Worm (Caenorhabditis elegans): ENCODE results near the gene sorf-2.

The sorf-2 gene

DNA sequence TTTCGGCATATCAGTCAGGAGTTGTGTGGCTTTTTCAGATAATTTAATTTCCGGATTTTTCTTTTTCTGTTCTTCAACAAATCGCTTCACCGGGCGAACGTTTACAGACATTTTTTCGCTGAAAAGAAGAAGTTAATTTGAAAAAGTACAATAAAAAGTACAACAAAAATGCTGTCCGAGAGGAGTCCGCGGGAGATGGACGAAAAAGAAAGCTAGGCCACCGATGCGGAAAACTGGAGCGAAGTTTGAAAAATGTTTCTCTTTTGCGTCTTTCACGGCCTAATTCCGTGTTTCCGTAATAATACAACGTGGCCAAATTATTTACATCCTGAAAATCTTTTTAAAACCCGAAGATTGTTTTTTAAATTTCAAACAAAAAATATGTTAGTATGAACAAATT lies 22.8 kb downstream of the sorf-2 start, which contains the start of gene thoc-5 (continued):
- TF ChIP-seq daf-12 (tag; optimal IDR thresholded peaks at IDR 0.05) (no peak), F26F4.8 (GFP tag; conservative IDR thresholded peaks at IDR 0.05) (no peak), lin-39 (tag; optimal IDR thresholded peaks at IDR 0.05) (no peak), ceh-82 (tag; optimal IDR thresholded peaks at IDR 0.05) (no peak), unc-130 (GFP tag; optimal IDR thresholded peaks at IDR 0.05) (peak; percentile 94), nhr-28 (tag; optimal IDR thresholded peaks at IDR 0.05) (peak; percentile 34), set-16 (GFP tag; IDR thresholded peaks at IDR 0.05) (no peak), mxl-2 (GFP tag; conservative IDR thresholded peaks at IDR 0.05) (no peak), nhr-48 (tag; optimal IDR thresholded peaks at IDR 0.05) (no peak), zip-11 (GFP tag; IDR thresholded peaks at IDR 0.05) (no peak), lir-3 (tag; optimal IDR thresholded peaks at IDR 0.05) (no peak), ZK337.2 (GFP tag; IDR thresholded peaks at IDR 0.05) (peak; percentile 92), F37D6.2 (tag; optimal IDR thresholded peaks at IDR 0.05) (peak; percentile 35), cey-2 (tag; optimal IDR thresholded peaks at IDR 0.05; ENCODE audit: borderline replicate concordance, insufficient read depth) (no peak), D1046.2 (GFP tag; IDR thresholded peaks at IDR 0.05) (0 out of 2 replicates have a peak, but pooled peaks have one; percentile 4), php-3 (GFP tag; IDR thresholded peaks at IDR 0.05) (peak; percentile 48; the same call in 1 of the 2 replicates), unc-39 (tag; optimal IDR thresholded peaks at IDR 0.05) (no peak), F49E8.2 (tag; optimal IDR thresholded peaks at IDR 0.05; ENCODE audit: borderline replicate concordance) (no peak), gei-8 (GFP tag; optimal IDR thresholded peaks at IDR 0.05) (no peak), fos-1 (tag; optimal IDR thresholded peaks at IDR 0.05) (no peak), egl-43 (GFP tag; IDR thresholded peaks at IDR 0.05) (no peak), ama-1 (optimal IDR thresholded peaks at IDR 0.05) (no peak), ceh-28 (tag; optimal IDR thresholded peaks at IDR 0.05) (no peak), ctbp-1 (GFP tag; IDR thresholded peaks at IDR 0.05) (no peak), nhr-10 (tag; optimal IDR thresholded peaks at IDR 0.05) (no peak), lim-7 (GFP tag; IDR thresholded peaks at IDR 0.05) (no peak), nhr-11 (tag; optimal IDR thresholded peaks at IDR 0.05) (peak; percentile 36), zfp-2 (tag; optimal IDR thresholded peaks at IDR 0.05) (no peak)

DNA sequence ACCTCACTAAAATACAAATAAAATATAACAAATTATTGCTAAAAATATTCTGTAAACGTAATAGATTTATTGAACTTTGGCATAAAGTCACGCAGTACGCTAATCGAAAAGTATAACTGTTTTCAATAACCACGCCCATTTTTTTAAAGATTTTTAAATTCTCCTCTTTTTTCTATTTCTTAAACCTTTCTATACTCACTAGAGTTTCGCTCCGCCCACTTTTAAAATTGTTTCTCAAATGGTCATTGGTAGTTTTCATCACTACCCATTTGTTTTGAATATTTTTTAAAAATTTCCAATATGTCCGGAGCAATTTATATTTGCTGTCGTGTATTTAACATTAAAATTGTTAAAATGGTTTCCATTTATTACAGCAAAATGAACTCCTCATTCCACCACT lies 35.5 kb downstream of the sorf-2 start, which contains the start of gene Y32H12A.1:
TSS of gene Y32H12A.1 (plus strand) at position 301 of the 400 bp plus-strand sequence.
- TF ChIP-seq F26F4.8 (GFP tag; conservative IDR thresholded peaks at IDR 0.05) (no peak), saeg-2 (GFP tag; IDR thresholded peaks at IDR 0.05) (no peak), daf-16 (GFP tag; optimal IDR thresholded peaks at IDR 0.05) (no peak), daf-16 (tag; optimal IDR thresholded peaks at IDR 0.05) (no peak), lin-39 (tag; optimal IDR thresholded peaks at IDR 0.05) (no peak), lin-29 (GFP tag; IDR thresholded peaks at IDR 0.05) (no peak), skn-1 (tag; optimal IDR thresholded peaks at IDR 0.05) (no peak), nhr-41 (GFP tag; IDR thresholded peaks at IDR 0.05) (no peak), duxl-1 (tag; optimal IDR thresholded peaks at IDR 0.05; ENCODE audit: poor library complexity) (no peak), spr-1 (tag; optimal IDR thresholded peaks at IDR 0.05) (no peak), fkh-10 (GFP tag; optimal IDR thresholded peaks at IDR 0.05) (no peak), jun-1 (tag; optimal IDR thresholded peaks at IDR 0.05) (no peak), dmd-9 (GFP tag; IDR thresholded peaks at IDR 0.05) (no peak), Y105C5A.15 (GFP tag; IDR thresholded peaks at IDR 0.05) (no peak), F37D6.2 (tag; optimal IDR thresholded peaks at IDR 0.05) (no peak), aly-2 (tag; optimal IDR thresholded peaks at IDR 0.05) (no peak), set-16 (GFP tag; IDR thresholded peaks at IDR 0.05) (no peak), madf-9 (GFP tag; conservative IDR thresholded peaks at IDR 0.05) (no peak), fos-1 (tag; optimal IDR thresholded peaks at IDR 0.05) (no peak), T20F7.1 (GFP tag; optimal IDR thresholded peaks at IDR 0.05) (no peak)
